Worm (Caenorhabditis elegans) whole organism, L4/young adult: Measurements from ENCODE around the gene ins-35.
A peak's percentile ranks its signal among the peaks of the same experiment; 100 is the strongest.
"Not testable (repeated sequence)": the region's sequence is repeated elsewhere in the genome, so short reads cannot be mapped to it uniquely, and the experiment has no call there.

Experiments
- W03F9.2 ChIP-seq: fragments of 150-350 bp; optimal IDR thresholded peaks from 2 replicates; lab custom pipeline; 2014; ENCODE audit warnings: missing biosample characterization, missing genetic modification characterization
- dao-5 ChIP-seq: sonication (generic microtip); optimal IDR thresholded peaks from 2 replicates; lab custom pipeline; 2016; ENCODE audit warnings: missing genotype, missing genetic modification characterization, moderate library complexity, missing compliant biosample characterization
- him-1 ChIP-seq: sonication (generic microtip); optimal IDR thresholded peaks from 2 replicates; lab custom pipeline; 2016; ENCODE audit warnings: missing genotype, missing genetic modification reagents, missing genetic modification characterization, missing compliant biosample characterization

Gene ins-35

DNA sequence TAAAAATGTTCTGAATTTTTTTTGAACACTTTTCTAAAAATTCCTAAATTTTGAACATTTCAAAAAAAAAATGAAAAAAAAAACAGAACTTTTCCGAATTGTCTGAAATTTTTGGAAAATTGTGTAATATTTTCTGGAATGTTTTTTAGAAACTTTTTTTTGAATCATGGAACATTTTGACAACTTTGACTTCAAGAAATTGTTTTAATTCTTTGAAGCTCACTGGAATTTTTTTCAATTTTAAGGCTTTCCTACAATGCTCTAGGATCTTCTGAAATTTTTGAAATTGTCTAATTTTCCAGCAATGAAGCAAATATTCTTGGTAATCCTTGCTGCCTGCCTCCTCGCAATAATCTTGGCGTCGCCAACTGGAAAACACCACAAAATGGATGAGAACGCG lies at the start of gene ins-35:
Gene ins-35, plus strand, starts transcription at position 301 of the 400 bp plus-strand sequence.
- no peak for TF ChIP-seq him-1
- TF ChIP-seq W03F9.2 (tag; lab: Kevin White, UChicago), result no peak
- no peak for TF ChIP-seq dao-5 (tag; lab: Kevin White, UChicago)

DNA sequence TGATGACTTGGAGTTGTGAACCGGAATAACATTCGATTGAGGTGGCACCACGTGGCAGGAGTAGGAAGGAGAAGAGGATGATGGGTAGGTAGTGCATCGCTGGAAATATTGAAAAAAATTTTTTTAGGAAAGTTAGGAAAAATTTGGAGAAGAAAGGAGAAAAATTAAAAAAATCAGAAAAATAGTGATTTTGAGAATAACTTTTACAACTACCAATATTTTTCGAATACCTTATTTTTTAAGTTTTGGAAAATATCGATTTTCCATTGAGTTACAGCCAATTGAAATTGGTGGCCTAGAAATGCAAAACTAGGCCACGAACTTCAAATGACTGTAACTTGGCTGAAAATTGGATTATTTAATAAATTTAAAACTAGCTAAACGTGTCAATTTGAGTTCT lies 40.1 kb upstream of the ins-35 start, which contains the start of gene Y38H6A.5:
Gene Y38H6A.5, minus strand, starts transcription at position 101 of the 400 bp plus-strand sequence.
- TF ChIP-seq W03F9.2 (tag; lab: Kevin White, UChicago), result no peak

DNA sequence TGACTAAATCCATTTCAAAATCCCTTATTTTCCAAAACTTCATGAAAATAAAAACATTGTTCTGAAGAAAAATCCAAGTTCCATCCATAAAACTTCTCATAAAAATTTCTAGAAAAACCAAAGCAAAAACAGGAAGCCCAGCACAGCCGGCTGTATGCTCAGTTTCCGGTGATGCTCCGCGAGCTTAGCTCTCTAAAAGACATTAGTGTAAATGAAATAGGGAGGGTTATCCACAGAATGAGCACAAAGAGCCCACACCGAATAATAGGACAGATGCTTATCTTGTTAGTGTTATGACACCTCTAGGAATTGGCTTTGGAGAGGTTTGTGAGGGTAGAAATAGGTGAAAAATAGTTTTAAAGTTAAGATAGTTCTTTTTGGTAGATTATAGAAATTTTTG lies 37.3 kb upstream of the ins-35 start:
- no peak for TF ChIP-seq him-1
- no peak for TF ChIP-seq W03F9.2 (tag; lab: Kevin White, UChicago)
- TF ChIP-seq dao-5 (tag; lab: Kevin White, UChicago), result no peak

DNA sequence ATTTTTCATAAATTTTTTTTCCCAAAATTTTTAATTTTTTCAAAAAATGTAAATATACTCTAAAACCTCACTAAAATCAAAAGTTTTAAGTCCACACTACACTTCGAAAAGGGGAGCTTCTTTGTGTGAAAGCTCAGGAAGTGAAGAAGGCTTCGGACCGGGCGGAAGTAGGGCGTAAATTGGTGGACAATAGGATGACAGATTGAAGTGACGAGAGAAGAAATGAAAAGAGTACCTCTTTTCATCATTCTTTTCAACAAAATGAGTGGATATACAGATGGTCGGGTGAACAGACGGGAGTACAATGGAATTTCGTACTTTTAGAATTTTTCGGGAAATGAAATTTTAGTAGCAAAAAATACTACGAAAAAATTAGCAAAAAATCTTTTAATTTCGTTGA lies 36.5 kb upstream of the ins-35 start:
- TF ChIP-seq W03F9.2 (tag; lab: Kevin White, UChicago), result no peak
- no peak for TF ChIP-seq him-1
- TF ChIP-seq dao-5 (tag; lab: Kevin White, UChicago), result no peak

DNA sequence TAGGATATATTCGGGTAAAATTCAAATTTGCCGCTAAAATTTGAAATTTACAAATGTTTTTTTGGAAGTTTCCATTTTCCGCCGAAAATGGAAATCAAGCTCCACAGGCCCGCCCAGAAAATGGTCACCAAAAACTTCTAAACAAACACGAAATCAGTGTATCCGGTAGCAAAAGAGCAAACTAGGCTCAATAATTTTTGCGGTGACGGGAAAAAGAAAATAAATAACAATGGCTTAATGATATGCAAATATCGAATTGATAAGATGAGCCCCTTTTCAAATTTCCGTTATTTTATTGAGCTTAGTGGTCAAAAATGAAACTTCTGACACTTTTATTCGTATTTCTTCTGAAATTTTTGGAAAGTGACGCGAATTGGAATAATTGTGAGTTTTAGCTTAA lies 30.4 kb upstream of the ins-35 start, which contains the start of gene Y38H6A.3:
Gene Y38H6A.3, plus strand, starts transcription at position 301 of the 400 bp plus-strand sequence.
- TF ChIP-seq him-1, result no peak
- no peak for TF ChIP-seq W03F9.2 (tag; lab: Kevin White, UChicago)
- no peak for TF ChIP-seq dao-5 (tag; lab: Kevin White, UChicago)

DNA sequence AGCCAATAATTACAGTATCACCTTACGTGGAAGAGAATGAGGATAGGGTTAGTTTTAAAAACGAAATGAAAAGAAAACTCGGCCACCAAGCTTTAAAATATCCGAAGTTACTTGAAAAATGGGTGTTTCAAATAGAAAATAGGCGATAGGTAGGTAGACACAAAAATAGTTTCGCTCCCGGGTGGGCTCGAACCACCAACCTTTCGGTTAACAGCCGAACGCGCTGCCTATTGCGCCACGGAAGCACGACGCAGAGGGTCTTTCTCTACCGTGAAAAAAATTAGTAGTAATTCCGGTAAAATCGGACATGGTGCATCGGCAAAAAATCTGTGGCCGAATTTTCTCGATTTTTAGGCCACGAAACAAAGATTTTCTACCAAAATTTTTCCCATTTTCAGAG lies 27.7 kb upstream of the ins-35 start:
- TF ChIP-seq W03F9.2 (tag; lab: Kevin White, UChicago), result no peak
- no peak for TF ChIP-seq him-1
- TF ChIP-seq dao-5 (tag; lab: Kevin White, UChicago), result no peak

DNA sequence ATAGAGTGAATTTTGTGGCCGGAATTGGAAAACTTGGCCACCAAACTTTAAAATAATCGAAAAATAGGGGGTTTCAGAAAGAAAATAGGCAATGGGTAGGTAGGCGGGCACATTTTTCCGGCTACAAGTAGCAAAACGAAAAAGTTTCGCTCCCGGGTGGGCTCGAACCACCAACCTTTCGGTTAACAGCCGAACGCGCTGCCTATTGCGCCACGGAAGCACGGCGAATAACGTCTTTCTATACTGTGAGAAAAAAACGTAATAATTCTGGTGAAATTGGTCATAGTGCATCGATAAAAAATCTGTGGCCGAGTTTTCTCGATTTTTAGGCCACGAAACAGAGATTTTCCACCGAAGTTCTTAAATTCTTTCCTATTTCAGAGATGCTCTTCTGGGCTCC lies 25.0 kb upstream of the ins-35 start:
- TF ChIP-seq W03F9.2 (tag; lab: Kevin White, UChicago), result no peak
- no peak for TF ChIP-seq him-1
- no peak for TF ChIP-seq dao-5 (tag; lab: Kevin White, UChicago)

DNA sequence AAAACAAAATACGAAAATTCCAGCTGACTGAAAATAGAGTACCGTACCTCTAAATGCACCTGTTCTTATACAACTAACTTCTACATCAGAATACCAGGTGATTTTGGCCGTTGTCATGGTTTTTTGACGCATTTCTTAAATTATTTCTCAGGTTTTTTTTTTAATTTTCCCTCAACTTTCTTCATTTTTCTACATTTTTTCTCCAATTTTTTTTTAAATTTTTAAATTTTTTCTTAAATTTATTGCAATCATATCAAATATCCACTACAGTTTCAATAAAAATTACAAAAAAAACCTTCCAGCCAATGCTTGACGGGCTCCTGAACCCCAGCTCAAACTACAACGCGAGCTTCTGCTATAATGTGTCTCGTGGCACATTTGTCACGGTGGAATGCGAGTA lies 24.1 kb upstream of the ins-35 start, which contains the start of gene K02E2.1:
Gene K02E2.1, plus strand, starts transcription at position 301 of the 400 bp plus-strand sequence.
- TF ChIP-seq dao-5 (tag; lab: Kevin White, UChicago) (no peak), him-1 (no peak), W03F9.2 (tag; lab: Kevin White, UChicago) (no peak)

DNA sequence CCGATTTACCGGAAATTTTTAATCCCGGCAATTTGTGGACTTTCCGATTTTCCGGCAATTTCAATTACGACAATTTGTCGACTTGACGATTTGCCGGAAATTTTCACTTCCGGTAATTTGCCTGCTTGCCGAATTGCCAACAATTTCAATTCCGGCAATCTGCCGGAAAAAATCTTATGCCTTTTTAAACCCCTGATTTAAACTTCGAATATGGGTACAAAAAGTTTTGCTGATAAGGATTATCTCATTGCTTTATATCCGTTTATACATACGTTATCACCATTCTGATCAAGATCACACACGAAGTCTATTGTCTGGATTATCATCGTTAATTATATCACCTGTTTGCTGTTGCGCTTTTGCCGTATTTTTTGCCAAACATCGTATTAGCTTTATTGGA lies 18.9 kb upstream of the ins-35 start, which contains the start of gene grd-11:
Gene grd-11, plus strand, starts transcription at position 301 of the 400 bp plus-strand sequence.
- TF ChIP-seq W03F9.2 (tag; lab: Kevin White, UChicago), result no peak

DNA sequence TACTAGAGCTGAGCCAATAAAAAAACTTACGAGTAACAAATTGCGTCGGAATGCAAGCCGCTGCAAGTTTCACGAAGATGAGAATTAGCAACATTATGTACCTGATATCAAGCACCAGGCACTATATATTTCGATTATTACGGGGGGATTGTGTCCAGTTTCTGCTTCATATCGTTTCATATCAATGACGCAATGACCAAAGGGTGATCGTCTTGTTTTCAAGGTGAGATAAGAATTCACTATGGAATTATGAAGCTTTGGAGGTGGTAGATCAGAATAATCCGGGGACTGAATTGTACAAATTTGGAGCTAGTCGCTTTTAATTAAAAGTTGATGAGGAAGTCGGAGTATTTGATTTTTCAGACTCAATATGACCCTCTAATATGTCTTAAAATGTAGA lies 8.5 kb upstream of the ins-35 start, which contains the start of gene K02E2.8:
Gene K02E2.8, minus strand, starts transcription at position 101 of the 400 bp plus-strand sequence.
- no peak for TF ChIP-seq W03F9.2 (tag; lab: Kevin White, UChicago)
- TF ChIP-seq dao-5 (tag; lab: Kevin White, UChicago), result no peak
- no peak for TF ChIP-seq him-1

DNA sequence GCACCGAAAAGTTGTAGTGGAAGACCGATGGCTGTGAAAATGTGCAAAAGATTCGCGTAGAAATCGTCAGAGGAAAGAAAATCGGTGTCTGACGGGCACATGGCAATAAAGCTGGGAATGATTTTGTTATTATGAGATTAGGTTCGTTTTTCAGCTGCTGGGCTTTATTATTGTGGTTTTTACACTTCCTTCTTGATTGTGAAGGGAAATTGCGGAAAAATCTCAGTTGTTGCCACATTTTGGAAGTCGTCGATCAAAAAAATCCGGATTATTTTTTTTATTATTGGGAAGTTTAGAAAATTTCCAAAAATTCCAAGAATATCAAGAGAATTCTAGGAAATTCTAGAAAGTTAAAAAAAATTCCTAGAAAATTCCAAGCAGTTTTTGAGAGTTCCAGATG lies 6.2 kb upstream of the ins-35 start, which contains the start of gene srh-177:
Gene srh-177, minus strand, starts transcription at position 101 of the 400 bp plus-strand sequence.
- not testable (repeated sequence) for TF ChIP-seq dao-5 (tag; lab: Kevin White, UChicago); him-1; W03F9.2 (tag; lab: Kevin White, UChicago)

DNA sequence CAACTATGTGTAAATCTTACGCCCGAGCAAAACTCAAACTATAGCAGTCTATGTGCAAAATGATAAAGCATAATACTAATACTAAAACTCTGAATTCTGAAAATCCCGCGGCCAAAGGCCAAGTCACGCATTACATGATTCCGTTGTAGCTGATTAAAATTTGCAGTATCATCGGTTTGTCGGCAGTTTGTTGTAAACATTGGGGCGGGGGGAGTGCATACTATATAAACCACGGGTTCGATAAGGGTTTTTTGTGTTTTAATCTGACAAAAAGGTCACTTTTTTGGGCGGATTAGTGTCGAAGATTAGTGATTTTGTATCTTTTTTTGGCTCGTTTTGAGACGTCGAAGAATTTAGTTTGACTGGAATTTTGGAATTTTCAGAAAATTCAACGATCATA lies 852 bp upstream of the ins-35 start:
- TF ChIP-seq dao-5 (tag; lab: Kevin White, UChicago) (no peak), W03F9.2 (tag; lab: Kevin White, UChicago) (no peak), him-1 (no peak)

DNA sequence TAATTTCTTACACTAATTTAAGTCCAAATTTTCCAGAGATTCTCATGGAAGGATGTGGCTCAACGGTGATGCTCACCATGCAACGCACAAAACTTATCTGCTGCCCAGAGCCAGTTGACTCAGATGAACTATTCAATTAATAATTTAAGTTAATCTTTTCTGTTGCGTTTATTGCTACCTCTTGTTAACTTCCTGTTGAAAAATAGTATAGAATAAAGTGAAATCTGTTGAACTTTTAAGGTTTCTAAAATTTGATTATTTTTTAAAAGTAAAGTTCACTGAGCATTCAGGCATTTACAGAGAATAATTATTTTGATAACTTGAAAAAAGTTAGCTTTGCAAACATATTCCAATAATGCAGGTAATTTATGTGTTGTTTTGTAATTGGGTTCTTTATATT lies 734 bp downstream of the ins-35 start:
- TF ChIP-seq dao-5 (tag; lab: Kevin White, UChicago), result no peak
- TF ChIP-seq him-1, result no peak
- no peak for TF ChIP-seq W03F9.2 (tag; lab: Kevin White, UChicago)

DNA sequence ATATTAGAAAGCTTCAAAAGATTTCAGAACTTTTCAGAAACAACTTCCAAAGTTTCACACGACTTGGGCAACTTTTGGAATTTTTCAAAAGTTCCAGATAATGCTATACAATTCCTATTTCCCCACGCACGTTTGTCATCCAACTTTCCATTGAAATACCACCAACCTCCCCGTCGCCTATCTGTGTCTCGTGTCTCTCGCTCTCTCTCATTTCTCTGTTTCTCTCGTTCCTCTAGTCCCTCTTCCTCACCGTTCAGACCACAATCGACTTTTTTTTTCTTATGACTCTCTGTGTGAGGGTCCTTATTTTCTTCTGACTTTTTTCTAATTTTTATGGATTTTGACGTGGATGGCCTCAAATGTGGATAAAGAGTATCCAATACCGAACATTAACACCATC lies 5.0 kb downstream of the ins-35 start, which contains the start of gene K02E2.6:
Gene K02E2.6, plus strand, starts transcription at position 242 of the 400 bp plus-strand sequence.
- TF ChIP-seq dao-5 (tag; lab: Kevin White, UChicago) (no peak), W03F9.2 (tag; lab: Kevin White, UChicago) (no peak), him-1 (no peak)

DNA sequence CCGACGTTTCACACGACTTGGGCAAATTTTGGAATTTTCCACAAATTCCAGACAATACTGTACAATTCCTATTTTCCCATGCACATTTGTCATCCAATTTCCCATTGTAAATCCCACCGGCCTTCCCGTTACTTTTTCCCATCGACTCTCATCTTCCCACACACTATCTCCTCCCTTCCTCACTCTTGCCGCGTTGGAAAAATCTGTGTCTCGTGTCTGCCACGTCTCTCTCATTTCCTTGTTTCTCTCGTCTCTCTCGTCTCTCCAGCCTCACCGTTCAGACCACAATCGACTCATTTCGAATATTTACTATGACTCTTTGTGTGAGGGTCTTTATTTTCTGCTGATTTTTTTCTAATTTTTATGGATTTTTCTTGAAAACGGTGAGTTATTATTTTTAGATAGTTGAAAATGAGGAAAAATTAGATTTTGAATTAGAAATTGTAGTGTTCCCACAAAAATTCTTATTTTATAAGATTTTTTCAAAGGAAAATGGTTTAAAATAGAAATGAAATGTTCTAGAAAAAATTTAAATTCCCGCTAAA lies 7.8 kb downstream of the ins-35 start, which contains the start of gene K02E2.11:
Gene K02E2.11, plus strand, starts transcription at position 251 of the 545 bp plus-strand sequence.
- no peak for TF ChIP-seq dao-5 (tag; lab: Kevin White, UChicago)
- TF ChIP-seq W03F9.2 (tag; lab: Kevin White, UChicago), result peak; percentile 11
- no peak for TF ChIP-seq him-1
